Worm (Caenorhabditis elegans) whole organism, mixed stage, embryonic: ENCODE measurements around the gene F40G12.11.

Source experiments
- M03D4.4 ChIP-seq: sonication (generic microtip); optimal IDR thresholded peaks from 2 replicates; lab custom pipeline; 2017; ENCODE audit warnings: mild to moderate bottlenecking, missing genetic modification characterization, missing compliant biosample characterization
- bed-3 ChIP-seq: fragments of 200-800 bp; sonication (Bioruptor generic); optimal IDR thresholded peaks from 3 replicates; lab custom pipeline; 2018; ENCODE audit warnings: mild to moderate bottlenecking, missing genetic modification characterization, moderate library complexity, missing compliant biosample characterization
- ceh-39 ChIP-seq: fragments of 150-350 bp; optimal IDR thresholded peaks from 2 replicates; lab custom pipeline; 2014; ENCODE audit warnings: missing biosample characterization, missing genetic modification characterization
- ceh-43 ChIP-seq: fragments of 200-800 bp; sonication (Bioruptor generic); optimal IDR thresholded peaks from 2 replicates; lab custom pipeline; 2018; ENCODE audit warnings: mild to moderate bottlenecking, missing genetic modification characterization, moderate library complexity, missing compliant biosample characterization
- ceh-83 ChIP-seq: fragments of 200-800 bp; sonication (Bioruptor generic); optimal IDR thresholded peaks from 2 replicates; lab custom pipeline; 2018; ENCODE audit warnings: mild to moderate bottlenecking, missing genetic modification characterization, missing compliant biosample characterization
- ces-1 ChIP-seq: fragments of 150-350 bp; optimal IDR thresholded peaks from 2 replicates; lab custom pipeline; 2014; ENCODE audit warnings: missing biosample characterization, missing genetic modification reagents, missing genetic modification characterization
- cnd-1 ChIP-seq: fragments of 200-800 bp; sonication (Bioruptor generic); optimal IDR thresholded peaks from 2 replicates; lab custom pipeline; 2018; ENCODE audit warnings: mild to moderate bottlenecking, missing genetic modification characterization, missing compliant biosample characterization
- drap-1 ChIP-seq: fragments of 200-800 bp; sonication (Bioruptor generic); optimal IDR thresholded peaks from 3 replicates; lab custom pipeline; 2018; ENCODE audit warnings: mild to moderate bottlenecking, missing genetic modification characterization, missing compliant biosample characterization
- elt-1 ChIP-seq: sonication (generic microtip); optimal IDR thresholded peaks from 2 replicates; lab custom pipeline; 2017; ENCODE audit warnings: missing genetic modification characterization, mild to moderate bottlenecking, missing compliant biosample characterization, antibody characterized with exemption, moderate library complexity, borderline replicate concordance; ENCODE audit not compliant: insufficient read depth
- elt-3 ChIP-seq: fragments of 150-350 bp; optimal IDR thresholded peaks from 2 replicates; lab custom pipeline; 2014; ENCODE audit warnings: missing biosample characterization, missing genetic modification characterization
- ham-2 ChIP-seq: fragments of 200-800 bp; sonication (Bioruptor generic); optimal IDR thresholded peaks from 2 replicates; lab custom pipeline; 2018; ENCODE audit warnings: mild to moderate bottlenecking, missing genetic modification characterization, missing compliant biosample characterization
- hlh-1 ChIP-seq: fragments of 150-350 bp; optimal IDR thresholded peaks from 2 replicates; lab custom pipeline; 2014; ENCODE audit warnings: missing biosample characterization, missing genetic modification reagents, missing genetic modification characterization
- lin-13 ChIP-seq: fragments of 150-350 bp; optimal IDR thresholded peaks from 2 replicates; lab custom pipeline; 2014; ENCODE audit warnings: missing biosample characterization, missing genetic modification characterization
- lin-32 ChIP-seq: fragments of 200-800 bp; sonication (Bioruptor generic); optimal IDR thresholded peaks from 2 replicates; lab custom pipeline; 2018; ENCODE audit warnings: mild to moderate bottlenecking, missing genetic modification characterization, missing compliant biosample characterization
- lsy-2 ChIP-seq: fragments of 150-350 bp; optimal IDR thresholded peaks from 2 replicates; lab custom pipeline; 2014; ENCODE audit warnings: missing biosample characterization, missing genetic modification characterization
- mab-5 ChIP-seq: fragments of 150-350 bp; optimal IDR thresholded peaks from 2 replicates; lab custom pipeline; 2014; ENCODE audit warnings: missing biosample characterization, missing genetic modification characterization
- mep-1 ChIP-seq: fragments of 150-350 bp; optimal IDR thresholded peaks from 2 replicates; lab custom pipeline; 2017; ENCODE audit warnings: missing biosample characterization, missing genetic modification reagents, missing genetic modification characterization, inconsistent platforms
- nhr-12 ChIP-seq: fragments of 150-350 bp; optimal IDR thresholded peaks from 2 replicates; lab custom pipeline; 2014; ENCODE audit warnings: missing biosample characterization, missing genetic modification characterization
- nhr-237 ChIP-seq: fragments of 150-350 bp; optimal IDR thresholded peaks from 2 replicates; lab custom pipeline; 2014; ENCODE audit warnings: missing biosample characterization, missing genetic modification characterization
- nhr-76 ChIP-seq: sonication (generic microtip); optimal IDR thresholded peaks from 2 replicates; lab custom pipeline; 2017; ENCODE audit warnings: missing biosample characterization, missing genetic modification characterization
- sem-2 ChIP-seq: fragments of 200-800 bp; sonication (Bioruptor generic); optimal IDR thresholded peaks from 2 replicates; lab custom pipeline; 2018; ENCODE audit warnings: mild to moderate bottlenecking, missing genetic modification characterization, missing compliant biosample characterization
- sptf-1 ChIP-seq: sonication (generic microtip); optimal IDR thresholded peaks from 2 replicates; lab custom pipeline; 2017; ENCODE audit warnings: mild to moderate bottlenecking, missing genetic modification characterization, moderate library complexity, missing compliant biosample characterization
- tbx-8 ChIP-seq: fragments of 200-800 bp; sonication (Bioruptor generic); optimal IDR thresholded peaks from 2 replicates; lab custom pipeline; 2018; ENCODE audit warnings: mild to moderate bottlenecking, missing genetic modification characterization, moderate library complexity, missing compliant biosample characterization
- unc-120 ChIP-seq: sonication (generic microtip); optimal IDR thresholded peaks from 2 replicates; lab custom pipeline; 2017; ENCODE audit warnings: missing genetic modification characterization, missing compliant biosample characterization; ENCODE audit not compliant: poor library complexity, severe bottlenecking
- unc-39 ChIP-seq: fragments of 150-350 bp; optimal IDR thresholded peaks from 2 replicates; lab custom pipeline; 2014; ENCODE audit warnings: missing biosample characterization, missing genetic modification characterization
- zip-8 ChIP-seq: fragments of 150-350 bp; optimal IDR thresholded peaks from 2 replicates; lab custom pipeline; 2014; ENCODE audit warnings: missing biosample characterization, missing genetic modification characterization
- ztf-11 ChIP-seq: fragments of 150-350 bp; optimal IDR thresholded peaks from 2 replicates; lab custom pipeline; 2014; ENCODE audit warnings: missing biosample characterization, missing genetic modification characterization

F40G12.11 gene

DNA sequence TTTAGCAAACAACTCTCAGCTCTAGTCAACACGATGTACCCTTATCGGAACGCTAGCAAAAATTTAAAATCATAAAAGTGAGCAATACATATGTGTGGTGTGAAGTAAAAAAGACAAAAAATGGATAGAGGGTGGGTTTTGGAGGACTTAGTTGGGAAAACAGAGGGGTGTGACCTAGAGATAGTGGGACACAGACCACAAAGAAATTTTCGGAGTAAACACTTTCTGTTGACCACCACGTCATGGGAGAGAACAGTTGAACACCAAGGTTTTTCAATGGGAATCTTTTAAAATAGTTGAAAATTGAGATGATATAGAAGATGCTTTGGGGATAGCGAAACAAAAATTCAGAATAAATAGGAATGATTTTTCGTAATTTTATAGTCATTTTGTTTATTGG, 31.2 kb downstream of the F40G12.11 start:
- no peak for TF ChIP-seq mep-1 (tag; lab: Kevin White, UChicago)
- no peak for TF ChIP-seq ceh-43 (GFP tag; lab: Kevin White, UChicago)
- no peak for TF ChIP-seq ces-1 (GFP tag; lab: Kevin White, UChicago)
- TF ChIP-seq zip-8 (tag; lab: Kevin White, UChicago): no peak
- TF ChIP-seq ztf-11 (tag; lab: Kevin White, UChicago): no peak
- no peak for TF ChIP-seq ceh-83 (GFP tag; lab: Kevin White, UChicago)
- TF ChIP-seq ham-2: no peak

DNA sequence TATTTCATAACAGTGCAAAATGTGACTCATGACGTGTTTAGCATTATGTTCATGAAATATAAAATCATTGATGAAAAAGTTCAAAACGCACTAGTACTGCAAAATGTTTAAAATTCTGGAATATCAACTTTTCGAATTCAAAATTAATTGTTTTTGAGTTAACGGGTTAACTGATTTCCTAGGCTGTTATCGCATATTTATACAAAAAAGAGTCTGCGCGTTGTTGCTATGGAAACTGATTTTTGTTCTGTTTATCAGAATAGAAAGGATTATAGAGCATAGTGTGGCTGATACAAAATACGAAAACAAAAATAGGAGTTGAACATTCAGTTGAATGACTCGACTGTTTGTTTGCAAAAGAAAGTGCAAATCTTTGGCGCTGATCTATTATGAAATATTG, 31.6 kb downstream of the F40G12.11 start:
- TF ChIP-seq zip-8 (tag; lab: Kevin White, UChicago): no peak
- TF ChIP-seq bed-3: no peak
- no peak for TF ChIP-seq ceh-83 (GFP tag; lab: Kevin White, UChicago)
- no peak for TF ChIP-seq lin-13 (tag; lab: Kevin White, UChicago)
- no peak for TF ChIP-seq ceh-43 (GFP tag; lab: Kevin White, UChicago)
- TF ChIP-seq nhr-12 (tag; lab: Kevin White, UChicago): no peak
- no peak for TF ChIP-seq hlh-1
- no peak for TF ChIP-seq lsy-2 (tag; lab: Kevin White, UChicago)
- no peak for TF ChIP-seq tbx-8
- no peak for TF ChIP-seq unc-120

DNA sequence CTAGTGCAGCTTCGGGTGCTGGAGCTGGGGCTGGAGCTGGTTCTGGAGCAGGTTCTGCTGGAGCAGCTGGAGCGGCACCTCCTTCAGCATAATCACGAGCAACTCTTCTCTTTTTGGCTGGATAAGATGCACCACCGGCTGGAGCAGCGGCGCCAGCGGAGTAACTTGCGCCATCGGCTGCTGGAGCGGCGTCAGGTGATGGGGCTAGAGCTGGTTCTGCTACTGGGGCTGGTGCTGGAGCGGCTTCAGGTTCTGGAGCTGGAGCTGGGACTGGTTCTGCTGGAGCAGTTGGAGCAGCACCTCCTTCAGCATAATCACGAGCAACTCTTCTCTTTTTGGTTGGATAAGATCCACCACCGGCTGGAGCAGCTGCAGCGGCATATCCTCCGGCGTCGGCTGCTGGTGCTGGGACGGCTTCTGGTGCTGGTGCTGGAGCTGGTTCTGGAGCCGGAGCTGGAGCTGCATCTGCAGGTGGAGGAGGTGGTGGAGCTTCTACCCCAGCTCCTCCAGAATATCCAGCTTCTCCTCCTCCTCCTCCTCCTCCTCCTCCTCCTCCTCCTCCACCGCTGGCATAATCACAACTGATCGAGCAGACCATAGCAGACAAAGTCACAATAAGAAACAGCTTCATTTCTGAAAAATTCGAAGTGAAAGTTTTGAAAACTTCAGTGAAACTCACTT, 33.3 kb downstream of the F40G12.11 start, which contains the start of gene F47B8.13:
TSS of gene F47B8.13 (minus strand) at position 631 of the 681 bp plus-strand sequence.
- TF ChIP-seq unc-39 (no peak), sem-2 (GFP tag; lab: Kevin White, UChicago) (no peak), nhr-76 (no peak), lin-13 (tag; lab: Kevin White, UChicago) (no peak), ztf-11 (tag; lab: Kevin White, UChicago) (no peak)

DNA sequence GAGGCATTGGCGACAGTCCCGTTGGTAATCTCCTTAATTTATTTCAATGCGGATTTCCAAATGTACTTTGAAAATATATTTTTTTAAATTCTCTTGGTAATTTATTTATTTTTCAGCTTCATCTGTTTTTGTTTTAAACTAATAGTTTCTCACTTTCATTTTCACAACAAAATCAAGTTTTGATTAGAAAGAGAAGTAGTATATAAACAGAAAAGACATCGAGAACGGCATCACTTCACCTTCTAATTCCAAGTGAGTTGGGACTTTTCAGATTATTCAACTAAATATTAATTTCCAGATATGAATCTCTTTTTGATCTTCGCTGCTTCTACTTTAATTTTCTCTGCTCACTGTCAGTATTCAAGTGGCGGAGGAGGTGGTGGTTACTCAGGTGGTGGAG, 34.3 kb downstream of the F40G12.11 start, which contains the start of gene F47B8.14:
TSS of gene F47B8.14 (plus strand) at position 301 of the 400 bp plus-strand sequence.
- TF ChIP-seq bed-3: no peak
- no peak for TF ChIP-seq unc-39
- TF ChIP-seq M03D4.4 (tag; lab: Kevin White, UChicago): no peak
- TF ChIP-seq zip-8 (tag; lab: Kevin White, UChicago): no peak
- no peak for TF ChIP-seq nhr-12 (tag; lab: Kevin White, UChicago)
- no peak for TF ChIP-seq elt-1 (tag; lab: Kevin White, UChicago)
- TF ChIP-seq cnd-1 (tag; lab: Kevin White, UChicago): no peak
- TF ChIP-seq drap-1 (GFP tag; lab: Kevin White, UChicago): no peak
- TF ChIP-seq mab-5: no peak
- TF ChIP-seq ceh-43 (GFP tag; lab: Kevin White, UChicago): no peak
- TF ChIP-seq lin-32: no peak
- TF ChIP-seq nhr-237: no peak
- TF ChIP-seq ham-2: no peak
- no peak for TF ChIP-seq nhr-76
- TF ChIP-seq ceh-83 (GFP tag; lab: Kevin White, UChicago): no peak
- no peak for TF ChIP-seq ceh-39 (tag; lab: Kevin White, UChicago)

DNA sequence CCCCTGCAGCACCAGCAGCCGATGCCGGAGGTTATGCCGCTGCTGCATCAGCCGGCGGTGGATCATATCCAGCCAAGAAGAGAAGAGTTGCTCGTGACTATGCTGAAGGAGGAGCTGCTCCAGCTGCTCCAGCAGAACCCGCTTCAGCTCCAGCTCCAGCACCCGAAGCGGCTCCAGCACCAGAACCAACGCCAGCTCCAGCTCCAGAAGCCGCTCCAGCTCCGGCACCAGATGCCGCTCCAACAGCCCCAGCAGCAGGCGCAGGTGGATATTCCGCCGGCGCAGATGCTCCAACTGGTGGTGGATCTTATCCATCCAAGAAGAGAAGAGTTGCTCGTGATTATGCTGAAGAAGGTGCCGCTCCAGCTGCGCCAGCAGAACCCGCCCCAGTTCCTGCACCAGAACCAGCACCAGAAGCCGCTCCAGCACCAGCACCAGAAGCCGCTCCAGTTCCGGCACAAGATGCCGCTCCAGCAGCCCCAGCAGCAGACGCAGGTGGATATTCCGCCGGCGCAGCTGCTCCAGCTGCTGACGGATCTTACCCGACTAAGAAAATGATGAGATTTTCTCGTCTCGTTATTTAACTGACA, 34.9 kb downstream of the F40G12.11 start:
- TF ChIP-seq elt-3 (tag; lab: Kevin White, UChicago) (no peak), nhr-12 (tag; lab: Kevin White, UChicago) (no peak), sptf-1 (tag; lab: Kevin White, UChicago) (peak; percentile 22), drap-1 (GFP tag; lab: Kevin White, UChicago) (peak; percentile 31)
- TF ChIP-seq, all 35 proteins: peak for 2

DNA sequence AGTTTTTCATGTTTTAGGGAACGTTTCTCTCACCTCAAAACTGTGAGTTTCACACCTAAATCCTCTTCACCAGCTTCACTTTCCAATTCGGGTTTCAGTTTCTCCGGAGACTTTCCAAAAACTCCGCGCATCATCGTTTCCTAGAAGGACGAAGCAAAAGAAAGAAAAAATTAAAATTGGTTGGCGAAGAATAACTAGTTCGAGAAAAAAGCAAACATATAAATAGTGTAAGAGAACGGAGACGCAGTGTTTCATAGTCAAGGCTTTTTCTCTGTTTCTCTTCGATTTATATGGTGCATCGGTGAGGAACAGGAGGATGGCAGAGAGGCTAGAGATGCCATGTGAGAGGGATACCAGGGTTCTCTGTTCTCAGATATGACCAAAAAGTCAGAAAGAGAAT, 36.8 kb downstream of the F40G12.11 start, which contains the start of gene F47B8.3:
TSS of gene F47B8.3 (minus strand) at position 261 of the 400 bp plus-strand sequence.
- peak; percentile 17 for TF ChIP-seq ces-1 (GFP tag; lab: Kevin White, UChicago)
- no peak for TF ChIP-seq hlh-1
- TF ChIP-seq nhr-12 (tag; lab: Kevin White, UChicago): no peak
